Fruit fly (Drosophila melanogaster) ovary, adult (tissue): Measurements from ENCODE around the gene holn1.

Experiments
- CG17801 ChIP-seq: fragments of 200-800 bp; optimal IDR thresholded peaks from 2 replicates; lab custom pipeline; 2019; ENCODE audit warnings: missing biosample characterization, mild to moderate bottlenecking, missing genetic modification characterization, moderate library complexity; ENCODE audit not compliant: partially characterized antibody

Gene holn1

dm6 chr2L:10457191-10457899, 21.6 kb downstream of the holn1 start, which contains the start of the genes LManI and LManII:
Gene LManI, minus strand, starts transcription at chr2L:10457241.
Gene LManII, plus strand, starts transcription at chr2L:10457658.
- peak; percentile 45 for TF ChIP-seq CG17801 (GFP tag; lab: Kevin White, UChicago)

dm6 chr2L:10458979-10459378, 23.2 kb downstream of the holn1 start:
- TF ChIP-seq CG17801 (GFP tag; lab: Kevin White, UChicago), result no peak

dm6 chr2L:10466865-10467270, 31.1 kb downstream of the holn1 start:
- TF ChIP-seq CG17801 (GFP tag; lab: Kevin White, UChicago), result no peak

dm6 chr2L:10468388-10468787, 32.6 kb downstream of the holn1 start:
- no peak for TF ChIP-seq CG17801 (GFP tag; lab: Kevin White, UChicago)

dm6 chr2L:10468978-10469377, 33.2 kb downstream of the holn1 start:
- TF ChIP-seq CG17801 (GFP tag; lab: Kevin White, UChicago), result no peak

dm6 chr2L:10470211-10470610, 34.4 kb downstream of the holn1 start:
- TF ChIP-seq CG17801 (GFP tag; lab: Kevin White, UChicago), result no peak

dm6 chr2L:10472257-10472656, 36.5 kb downstream of the holn1 start:
- no peak for TF ChIP-seq CG17801 (GFP tag; lab: Kevin White, UChicago)

dm6 chr2L:10474268-10474678, 38.5 kb downstream of the holn1 start, which contains the start of gene RluA-1:
Gene RluA-1, minus strand, starts transcription at chr2L:10474349.
- TF ChIP-seq CG17801 (GFP tag; lab: Kevin White, UChicago), result peak; percentile 72

dm6 chr2L:10474815-10475214, 39.0 kb downstream of the holn1 start:
- no peak for TF ChIP-seq CG17801 (GFP tag; lab: Kevin White, UChicago)

- TF ChIP-seq CG17801 (GFP tag; lab: Kevin White, UChicago), result no peak
Measured at dm6 chr2L:10476879-10477278, 41.1 kb downstream of the holn1 start, which contains the start of gene RluA-2. Gene RluA-2, plus strand, starts transcription at chr2L:10477073.

- TF ChIP-seq CG17801 (GFP tag; lab: Kevin White, UChicago), result peak; percentile 11
Measured at dm6 chr2L:10479859-10480258, 44.1 kb downstream of the holn1 start.

- no peak for TF ChIP-seq CG17801 (GFP tag; lab: Kevin White, UChicago)
Measured at dm6 chr2L:10483073-10483472, 47.3 kb downstream of the holn1 start, which contains the start of gene Grip75. Gene Grip75, plus strand, starts transcription at chr2L:10483295.
